Worm (Caenorhabditis elegans) whole organism, L4/young adult: ENCODE measurements around the gene Y62H9A.7.

Experiments used
- W03F9.2 ChIP-seq: fragments of 150-350 bp; optimal IDR thresholded peaks from 2 replicates; lab custom pipeline; 2014; ENCODE audit warnings: missing biosample characterization, missing genetic modification characterization
- dao-5 ChIP-seq: sonication (generic microtip); optimal IDR thresholded peaks from 2 replicates; lab custom pipeline; 2016; ENCODE audit warnings: missing genotype, missing genetic modification characterization, moderate library complexity, missing compliant biosample characterization
- him-1 ChIP-seq: sonication (generic microtip); optimal IDR thresholded peaks from 2 replicates; lab custom pipeline; 2016; ENCODE audit warnings: missing genotype, missing genetic modification reagents, missing genetic modification characterization, missing compliant biosample characterization

Y62H9A.7 gene

ce11 chrX:11885577-11885976 is at the start of gene Y62H9A.7:
TSS of gene Y62H9A.7 (minus strand) at chrX:11885677.
- TF ChIP-seq dao-5 (tag; lab: Kevin White, UChicago), result no peak
- no peak for TF ChIP-seq him-1 (tag; lab: Kevin White, UChicago)
- no peak for TF ChIP-seq W03F9.2 (tag; lab: Kevin White, UChicago)

ce11 chrX:11934933-11935332 is 49.5 kb upstream of the Y62H9A.7 start:
- TF ChIP-seq W03F9.2 (tag; lab: Kevin White, UChicago), result peak; percentile 9
- TF ChIP-seq dao-5 (tag; lab: Kevin White, UChicago), result no peak
- peak; percentile 37 for TF ChIP-seq him-1 (tag; lab: Kevin White, UChicago)

- no peak for TF ChIP-seq W03F9.2 (tag; lab: Kevin White, UChicago)
- no peak for TF ChIP-seq dao-5 (tag; lab: Kevin White, UChicago)
- no peak for TF ChIP-seq him-1 (tag; lab: Kevin White, UChicago)
Observed at ce11 chrX:11933547-11933946, 48.1 kb upstream of the Y62H9A.7 start.

ce11 chrX:11931559-11931958 is 46.1 kb upstream of the Y62H9A.7 start, which contains the start of gene dot-1.4:
TSS of gene dot-1.4 (minus strand) at chrX:11931659.
- TF ChIP-seq dao-5 (tag; lab: Kevin White, UChicago) (no peak), W03F9.2 (tag; lab: Kevin White, UChicago) (no peak), him-1 (tag; lab: Kevin White, UChicago) (no peak)

ce11 chrX:11927585-11927984 is 42.1 kb upstream of the Y62H9A.7 start, which contains the start of gene F55G7.4:
TSS of gene F55G7.4 (plus strand) at chrX:11927885.
- TF ChIP-seq W03F9.2 (tag; lab: Kevin White, UChicago) (no peak), him-1 (tag; lab: Kevin White, UChicago) (no peak), dao-5 (tag; lab: Kevin White, UChicago) (no peak)

- no peak for TF ChIP-seq him-1 (tag; lab: Kevin White, UChicago)
- no peak for TF ChIP-seq dao-5 (tag; lab: Kevin White, UChicago)
- no peak for TF ChIP-seq W03F9.2 (tag; lab: Kevin White, UChicago)
Observed at ce11 chrX:11925243-11925642, 39.8 kb upstream of the Y62H9A.7 start.

ce11 chrX:11924158-11924557 is 38.7 kb upstream of the Y62H9A.7 start, which contains the start of gene F55G7.1:
TSS of gene F55G7.1 (plus strand) at chrX:11924433.
- TF ChIP-seq dao-5 (tag; lab: Kevin White, UChicago), result no peak
- TF ChIP-seq W03F9.2 (tag; lab: Kevin White, UChicago), result peak; percentile 32

- TF ChIP-seq dao-5 (tag; lab: Kevin White, UChicago), result no peak
- no peak for TF ChIP-seq him-1 (tag; lab: Kevin White, UChicago)
Observed at ce11 chrX:11920723-11921283, 35.3 kb upstream of the Y62H9A.7 start, which contains the start of gene Y62H9A.14. TSS of gene Y62H9A.14 (plus strand) at chrX:11921233.

ce11 chrX:11917994-11918393 is 32.5 kb upstream of the Y62H9A.7 start, which contains the start of gene Y62H9A.16:
TSS of gene Y62H9A.16 (plus strand) at chrX:11918294.
- TF ChIP-seq W03F9.2 (tag; lab: Kevin White, UChicago), result no peak

ce11 chrX:11916705-11917104 is 31.2 kb upstream of the Y62H9A.7 start, which contains the start of gene Y62H9A.13:
TSS of gene Y62H9A.13 (plus strand) at chrX:11917005.
- no peak for TF ChIP-seq dao-5 (tag; lab: Kevin White, UChicago)
- TF ChIP-seq W03F9.2 (tag; lab: Kevin White, UChicago), result no peak
- no peak for TF ChIP-seq him-1 (tag; lab: Kevin White, UChicago)

ce11 chrX:11913824-11914223 is 28.3 kb upstream of the Y62H9A.7 start, which contains the start of gene Y62H9A.12:
TSS of gene Y62H9A.12 (plus strand) at chrX:11914124.
- TF ChIP-seq dao-5 (tag; lab: Kevin White, UChicago), result no peak
- no peak for TF ChIP-seq W03F9.2 (tag; lab: Kevin White, UChicago)
- TF ChIP-seq him-1 (tag; lab: Kevin White, UChicago), result no peak

ce11 chrX:11910046-11910445 is 24.6 kb upstream of the Y62H9A.7 start, which contains the start of gene Y62H9A.15:
TSS of gene Y62H9A.15 (minus strand) at chrX:11910145.
- no peak for TF ChIP-seq dao-5 (tag; lab: Kevin White, UChicago)
- TF ChIP-seq W03F9.2 (tag; lab: Kevin White, UChicago), result no peak
- no peak for TF ChIP-seq him-1 (tag; lab: Kevin White, UChicago)

- no peak for TF ChIP-seq W03F9.2 (tag; lab: Kevin White, UChicago)
- no peak for TF ChIP-seq dao-5 (tag; lab: Kevin White, UChicago)
Observed at ce11 chrX:11909168-11909567, 23.7 kb upstream of the Y62H9A.7 start.

- TF ChIP-seq W03F9.2 (tag; lab: Kevin White, UChicago), result no peak
- no peak for TF ChIP-seq dao-5 (tag; lab: Kevin White, UChicago)
- no peak for TF ChIP-seq him-1 (tag; lab: Kevin White, UChicago)
Observed at ce11 chrX:11908226-11908625, 22.7 kb upstream of the Y62H9A.7 start.
